Worm (Caenorhabditis elegans) whole organism, L4/young adult: ENCODE measurements around the gene maph-9.
A peak's percentile ranks its signal among the peaks of the same experiment; 100 is the strongest.

Experiments
- W03F9.2 ChIP-seq: fragments of 150-350 bp; optimal IDR thresholded peaks from 2 replicates; lab custom pipeline; 2014; ENCODE audit warnings: missing biosample characterization, missing genetic modification characterization
- dao-5 ChIP-seq: sonication (generic microtip); optimal IDR thresholded peaks from 2 replicates; lab custom pipeline; 2016; ENCODE audit warnings: missing genotype, missing genetic modification characterization, moderate library complexity, missing compliant biosample characterization
- him-1 ChIP-seq: sonication (generic microtip); optimal IDR thresholded peaks from 2 replicates; lab custom pipeline; 2016; ENCODE audit warnings: missing genotype, missing genetic modification reagents, missing genetic modification characterization, missing compliant biosample characterization

The maph-9 gene

ce11 chrIV:7156356-7156755 lies at the start of gene maph-9:
Gene maph-9 (plus strand): TSS chrIV:7156628.
- no peak for TF ChIP-seq dao-5
- no peak for TF ChIP-seq him-1
- TF ChIP-seq W03F9.2 = no peak

DNA sequence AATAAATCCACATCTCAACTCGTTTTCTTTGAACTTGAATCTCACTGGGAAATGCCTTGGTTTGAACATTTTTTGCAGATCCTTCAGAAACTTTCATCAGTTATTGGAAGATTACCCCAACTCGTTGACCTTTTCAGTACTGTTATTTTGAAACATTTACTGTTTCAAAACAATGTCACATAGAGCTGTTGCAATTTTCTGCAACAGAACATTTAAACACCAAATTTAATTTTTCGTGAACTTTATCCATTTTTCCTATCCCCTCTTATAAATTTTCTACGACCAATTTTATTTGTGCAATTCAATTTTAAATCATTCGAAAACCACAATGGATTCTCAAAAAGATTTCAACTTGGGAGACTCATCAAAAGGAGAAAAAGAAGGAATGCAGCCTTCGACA lies 48.5 kb upstream of the maph-9 start, which contains the start of gene ZC477.2:
TSS of gene ZC477.2 (plus strand) at position 301 of the 400 bp plus-strand sequence.
- no peak for TF ChIP-seq W03F9.2
- TF ChIP-seq dao-5 = no peak
- TF ChIP-seq him-1 = no peak

DNA sequence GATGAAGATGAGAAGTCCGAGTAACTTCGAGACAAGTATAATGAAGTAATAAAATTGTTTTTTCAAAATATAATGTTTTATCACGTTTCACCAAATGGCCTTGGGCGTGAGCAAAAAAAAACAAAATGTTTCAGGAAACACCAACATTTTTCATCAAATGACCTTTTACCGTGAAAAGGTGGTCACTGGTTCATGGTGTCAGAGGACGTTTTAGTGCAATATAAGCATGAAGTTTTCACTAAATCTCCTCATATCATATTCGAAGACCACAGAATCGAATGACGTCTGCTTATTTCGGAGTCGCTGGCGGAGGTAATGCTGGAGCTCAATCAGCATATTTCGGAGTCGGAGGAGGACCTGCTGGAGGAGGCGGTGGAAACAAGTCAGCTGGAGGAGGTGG lies 45.1 kb upstream of the maph-9 start, which contains the start of the genes ZC477.7 and ssq-3:
TSS of gene ZC477.7 (minus strand) at position 101 of the 400 bp plus-strand sequence.
TSS of gene ssq-3 (plus strand) at position 251 of the 400 bp plus-strand sequence.
- TF ChIP-seq W03F9.2 = no peak
- TF ChIP-seq dao-5 = no peak
- TF ChIP-seq him-1 = no peak

DNA sequence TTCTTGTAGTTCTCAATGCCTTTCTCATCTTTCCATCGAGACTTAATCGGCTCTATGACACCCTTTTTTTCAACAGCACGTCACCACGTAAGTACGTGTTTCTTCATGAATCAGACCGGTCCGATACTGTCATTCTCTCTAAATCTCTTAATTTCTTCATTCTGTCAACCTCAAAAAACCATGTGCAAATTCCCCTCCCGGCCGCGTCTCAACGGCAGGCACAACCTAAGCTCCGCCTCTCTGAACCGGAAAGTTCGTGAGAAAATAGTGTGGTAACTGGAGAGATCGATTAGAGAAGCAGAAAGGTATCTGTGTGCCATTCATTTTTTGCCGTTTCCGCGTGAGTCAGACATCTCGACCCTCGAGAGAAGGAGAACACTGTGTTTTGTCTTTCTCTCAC lies 41.8 kb upstream of the maph-9 start, which contains the start of gene nas-8:
TSS of gene nas-8 (plus strand) at position 301 of the 400 bp plus-strand sequence.
- TF ChIP-seq dao-5 = no peak
- TF ChIP-seq him-1 = no peak
- no peak for TF ChIP-seq W03F9.2

DNA sequence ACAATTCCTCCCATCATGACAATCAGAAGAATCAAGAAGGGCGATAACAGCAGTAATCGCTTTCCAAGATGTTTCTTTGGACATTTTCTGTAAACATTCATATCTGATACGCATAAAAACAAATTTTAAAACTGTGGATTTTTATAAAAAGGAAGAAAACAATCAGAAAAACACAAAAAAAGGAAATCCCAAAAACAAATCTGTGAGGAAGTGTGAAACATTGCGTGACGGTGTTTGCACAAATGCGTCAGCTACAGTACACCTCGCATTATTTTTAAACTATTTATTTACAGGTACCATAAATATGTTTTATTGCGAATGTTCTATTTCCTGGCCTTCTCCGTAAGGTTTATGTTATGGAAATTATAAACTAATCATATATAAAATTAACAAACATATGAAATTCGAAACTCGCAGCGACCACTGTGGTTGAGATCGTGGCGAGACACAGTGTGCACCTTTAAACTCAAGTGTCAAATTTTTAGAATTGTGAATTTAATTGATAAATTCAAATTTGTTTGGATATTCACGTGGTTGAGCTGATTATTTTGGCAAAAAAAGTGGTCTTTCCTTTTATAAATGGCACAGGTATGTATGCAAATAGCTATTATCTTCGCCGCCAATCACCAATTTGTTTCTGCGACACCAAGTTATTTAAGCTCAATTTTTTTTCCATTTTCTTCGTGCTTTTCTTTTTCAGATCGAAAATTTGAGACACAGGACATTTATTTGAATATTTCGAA lies 34.9 kb upstream of the maph-9 start, which contains the start of the genes C34D4.10 and str-48:
TSS of gene C34D4.10 (minus strand) at position 101 of the 743 bp plus-strand sequence.
TSS of gene str-48 (plus strand) at position 693 of the 743 bp plus-strand sequence.
- no peak for TF ChIP-seq W03F9.2
- no peak for TF ChIP-seq him-1
- no peak for TF ChIP-seq dao-5

DNA sequence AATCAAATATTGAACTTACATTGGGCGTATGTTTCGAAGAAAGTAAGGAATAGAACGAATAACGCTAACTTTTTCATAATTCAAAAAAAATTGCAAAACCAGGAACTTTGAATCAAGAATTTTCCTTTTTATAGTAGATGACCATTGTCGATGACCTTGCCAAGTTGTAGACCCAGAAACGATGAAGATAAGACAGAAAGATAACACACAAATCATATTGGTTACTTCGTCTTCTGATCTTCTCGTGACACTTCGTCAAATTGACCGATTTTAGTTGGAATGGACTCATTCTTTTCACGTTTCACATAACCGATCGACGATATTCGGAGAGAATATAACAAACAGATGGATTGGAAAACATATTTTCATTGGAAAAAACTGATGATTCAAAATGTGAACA lies 24.6 kb upstream of the maph-9 start, which contains the start of gene grsp-3:
TSS of gene grsp-3 (minus strand) at position 149 of the 400 bp plus-strand sequence.
- TF ChIP-seq W03F9.2 (no peak), him-1 (no peak), dao-5 (no peak)

- TF ChIP-seq dao-5 (no peak), him-1 (no peak), W03F9.2 (no peak)
Measured at ce11 chrIV:7133140-7133539, 23.3 kb upstream of the maph-9 start, which contains the start of gene cyn-12. Gene cyn-12 (minus strand): TSS chrIV:7133217.

ce11 chrIV:7133983-7134382 lies 22.4 kb upstream of the maph-9 start, which contains the start of gene mutd-1:
Gene mutd-1 (minus strand): TSS chrIV:7134083.
- no peak for TF ChIP-seq him-1
- no peak for TF ChIP-seq dao-5
- no peak for TF ChIP-seq W03F9.2

- TF ChIP-seq W03F9.2 (no peak), dao-5 (no peak), him-1 (no peak)
Measured at ce11 chrIV:7139143-7139542, 17.3 kb upstream of the maph-9 start.

DNA sequence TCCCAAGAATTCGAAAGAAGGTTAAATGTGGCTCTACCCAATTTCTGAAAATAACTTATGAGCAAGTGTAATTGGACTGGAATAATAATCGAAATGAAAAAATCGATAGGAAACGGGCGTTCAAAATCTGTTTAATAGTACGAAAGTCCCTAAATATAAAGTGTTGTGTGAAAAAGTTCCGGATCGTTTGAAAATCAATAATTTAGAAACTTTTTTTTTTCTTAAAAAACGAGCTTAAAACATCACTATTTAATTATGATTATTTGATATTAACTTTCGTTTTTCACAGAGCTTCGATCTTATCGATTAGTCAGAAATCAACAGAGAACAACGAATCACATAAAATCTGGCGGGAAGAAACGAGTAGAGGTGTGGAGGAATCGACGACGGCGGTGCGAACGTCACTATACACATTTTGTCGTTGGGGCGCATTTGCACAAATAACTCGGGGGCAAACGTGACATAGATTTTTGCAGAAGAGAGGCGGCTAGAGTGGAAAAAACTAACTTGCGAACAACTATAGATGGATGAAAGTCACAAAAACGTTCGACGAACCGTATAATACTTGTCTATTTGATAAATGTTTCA lies 11.7 kb upstream of the maph-9 start, which contains the start of gene hecd-1:
TSS of gene hecd-1 (minus strand) at position 51 of the 588 bp plus-strand sequence.
- TF ChIP-seq him-1 = no peak
- TF ChIP-seq W03F9.2 = no peak
- no peak for TF ChIP-seq dao-5

DNA sequence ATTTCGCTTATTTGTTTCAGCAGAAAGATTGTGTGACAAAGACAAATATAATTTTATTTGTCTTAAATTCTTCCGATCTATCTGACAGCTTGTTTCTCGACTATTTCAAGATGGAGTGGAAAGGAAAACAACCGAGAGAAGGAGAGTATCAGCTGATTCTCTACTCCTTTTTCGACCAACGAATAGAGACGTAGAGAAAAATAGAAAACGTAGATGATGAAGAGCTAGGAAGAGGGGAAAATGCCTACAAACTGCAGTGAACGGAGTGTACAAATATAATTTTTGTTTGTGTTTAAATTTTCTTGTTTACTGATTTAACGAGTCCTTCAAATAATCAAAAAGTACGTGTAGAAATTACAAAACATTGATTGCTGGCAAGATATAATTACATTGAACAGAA lies 8.7 kb upstream of the maph-9 start:
- no peak for TF ChIP-seq him-1
- TF ChIP-seq W03F9.2 = peak; percentile 21

ce11 chrIV:7149020-7149601 lies 7.3 kb upstream of the maph-9 start, which contains the start of gene C34D4.4:
Gene C34D4.4 (plus strand): TSS chrIV:7149361.
- no peak for TF ChIP-seq him-1
- no peak for TF ChIP-seq W03F9.2
- TF ChIP-seq dao-5 = no peak

DNA sequence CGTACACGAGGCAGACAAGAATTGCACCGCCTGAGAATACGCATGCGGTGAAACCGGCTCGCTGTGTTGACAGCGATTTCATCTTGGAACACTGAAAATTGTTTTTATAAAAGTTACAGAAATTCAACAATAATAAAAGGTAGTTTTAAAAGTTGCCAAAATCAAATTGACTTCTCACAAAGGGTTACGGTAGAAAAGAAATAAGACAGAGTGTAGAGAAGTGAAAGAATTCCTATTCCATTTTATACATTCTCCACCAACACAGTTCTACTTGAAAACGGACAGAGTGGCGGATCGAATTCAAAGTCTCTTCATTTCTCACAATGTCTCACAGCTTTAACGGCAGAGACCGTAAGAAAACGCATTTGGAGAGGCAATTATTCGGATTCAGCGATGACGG lies 4.0 kb upstream of the maph-9 start, which contains the start of gene col-113:
TSS of gene col-113 (minus strand) at position 101 of the 400 bp plus-strand sequence.
- no peak for TF ChIP-seq W03F9.2
- no peak for TF ChIP-seq dao-5

DNA sequence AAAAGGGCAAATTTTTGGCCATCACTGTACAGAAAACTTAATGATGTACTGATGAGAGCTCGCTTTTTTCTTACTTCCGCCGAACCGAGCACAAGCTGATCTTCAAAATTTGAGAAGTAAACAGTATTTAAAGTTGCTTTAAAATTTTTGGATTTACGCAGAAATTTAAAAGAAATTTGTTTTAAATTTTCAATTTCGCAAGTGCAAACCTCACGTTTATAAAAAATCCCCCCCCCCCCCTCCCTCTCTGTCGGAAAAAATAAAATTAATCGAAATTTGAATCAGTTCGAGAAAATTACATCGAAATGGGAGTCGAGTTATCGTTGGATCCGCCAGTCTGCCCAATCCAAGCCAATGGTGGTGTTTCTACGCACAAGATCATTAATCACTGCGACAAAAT lies 3.1 kb upstream of the maph-9 start, which contains the start of gene C34D4.3:
TSS of gene C34D4.3 (plus strand) at position 301 of the 400 bp plus-strand sequence.
- TF ChIP-seq dao-5 (no peak), W03F9.2 (no peak), him-1 (no peak)

DNA sequence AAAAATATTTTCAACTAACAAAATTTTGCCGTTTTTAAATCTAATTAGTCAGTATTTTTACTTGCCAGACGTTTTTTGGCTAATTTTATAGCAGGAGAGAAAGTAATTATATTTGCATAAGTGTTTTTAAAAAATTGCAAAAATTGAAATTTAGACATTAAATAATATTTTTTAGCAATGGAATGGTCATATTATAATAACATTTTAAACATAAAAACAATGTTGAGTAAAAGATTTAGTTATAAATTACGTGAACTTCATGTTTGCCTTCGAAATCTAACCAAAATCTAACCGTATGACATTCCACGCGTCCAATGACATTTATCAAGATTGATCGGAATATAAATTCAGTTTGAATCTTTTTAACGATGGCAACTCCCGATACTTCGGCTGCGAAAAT lies 2.1 kb upstream of the maph-9 start, which contains the start of gene C34D4.2:
TSS of gene C34D4.2 (plus strand) at position 301 of the 400 bp plus-strand sequence.
- TF ChIP-seq him-1 = no peak
- no peak for TF ChIP-seq dao-5
- TF ChIP-seq W03F9.2 = no peak
